Fruit fly (Drosophila melanogaster): ENCODE measurements around the gene CG18599.
A peak's percentile ranks its signal among the peaks of the same experiment; 100 is the strongest.

Gene CG18599

DNA sequence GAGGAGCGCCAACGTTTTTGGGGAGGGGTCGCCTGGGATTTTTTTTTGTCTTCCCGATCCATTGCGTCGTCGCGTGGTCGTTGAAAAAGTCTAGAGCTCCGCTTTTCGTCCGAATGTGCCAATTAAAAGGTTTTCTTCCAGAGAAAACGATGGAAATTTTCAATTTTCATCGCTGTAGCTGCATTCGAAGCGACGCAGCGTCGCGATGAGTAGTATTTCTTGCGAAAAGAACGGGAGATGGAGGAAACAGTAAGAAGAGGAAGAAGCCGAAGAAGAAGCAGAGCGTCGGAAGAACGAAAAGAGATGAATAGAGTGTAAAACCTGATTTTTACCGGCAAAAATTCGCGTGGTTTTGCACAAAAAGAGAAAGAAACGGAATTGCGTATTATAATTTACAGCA is 24.6 kb upstream of the CG18599 start (continued):
- TF ChIP-seq sob (GFP tag; IDR thresholded peaks at IDR 0.05) (peak; percentile 2; the same call in 1 of the 2 replicates), CG12219 (GFP tag; optimal IDR thresholded peaks at IDR 0.05) (no peak), Nf-YA (GFP tag; IDR thresholded peaks at IDR 0.05) (0 out of 2 replicates have a peak, but pooled peaks have one; percentile 4), trem (tag; optimal IDR thresholded peaks at IDR 0.05) (no peak), HLH4C (GFP tag; IDR thresholded peaks at IDR 0.05; ENCODE audit: partially characterized antibody) (0 out of 3 replicates have a peak, but pooled peaks have one; percentile 11), Hmx (GFP tag; optimal IDR thresholded peaks at IDR 0.05) (no peak), croc (GFP tag; conservative IDR thresholded peaks at IDR 0.05) (no peak), lilli (GFP tag; optimal IDR thresholded peaks at IDR 0.05) (no peak), tup (GFP tag; optimal IDR thresholded peaks at IDR 0.05) (no peak), prd (optimal IDR thresholded peaks at IDR 0.05) (no peak), prd (GFP tag; IDR thresholded peaks at IDR 0.05) (no peak), CG1529 (GFP tag; optimal IDR thresholded peaks at IDR 0.05) (peak; percentile 55), Lpt (GFP tag; optimal IDR thresholded peaks at IDR 0.05) (no peak), CG12071 (GFP tag; optimal IDR thresholded peaks at IDR 0.05) (no peak), nom (GFP tag; optimal IDR thresholded peaks at IDR 0.05) (peak; percentile 27), pros (GFP tag; optimal IDR thresholded peaks at IDR 0.05) (no peak), Asciz (GFP tag; optimal IDR thresholded peaks at IDR 0.05) (no peak), CG16815 (GFP tag; optimal IDR thresholded peaks at IDR 0.05) (no peak), CG9215 (GFP tag; IDR thresholded peaks at IDR 0.05) (no peak), CG8290 (GFP tag; optimal IDR thresholded peaks at IDR 0.05) (no peak), CG8290 (tag; optimal IDR thresholded peaks at IDR 0.05) (no peak), fd102C (GFP tag; optimal IDR thresholded peaks at IDR 0.05) (no peak), tin (GFP tag; optimal IDR thresholded peaks at IDR 0.05) (no peak), CG14441 (GFP tag; IDR thresholded peaks at IDR 0.05) (no peak), Trl (optimal IDR thresholded peaks at IDR 0.05) (peak in 1 of 2 experiments; percentile 27), Trl (GFP tag; optimal IDR thresholded peaks at IDR 0.05) (no peak), sim (GFP tag; IDR thresholded peaks at IDR 0.05) (no peak), CG4730 (GFP tag; IDR thresholded peaks at IDR 0.05) (no peak), ewg (GFP tag; optimal IDR thresholded peaks at IDR 0.05) (no peak), Neu2 (GFP tag; optimal IDR thresholded peaks at IDR 0.05; ENCODE audit: borderline replicate concordance) (no peak), CG10274 (GFP tag; optimal IDR thresholded peaks at IDR 0.05) (no peak), Ets65A (GFP tag) (no peak)

DNA sequence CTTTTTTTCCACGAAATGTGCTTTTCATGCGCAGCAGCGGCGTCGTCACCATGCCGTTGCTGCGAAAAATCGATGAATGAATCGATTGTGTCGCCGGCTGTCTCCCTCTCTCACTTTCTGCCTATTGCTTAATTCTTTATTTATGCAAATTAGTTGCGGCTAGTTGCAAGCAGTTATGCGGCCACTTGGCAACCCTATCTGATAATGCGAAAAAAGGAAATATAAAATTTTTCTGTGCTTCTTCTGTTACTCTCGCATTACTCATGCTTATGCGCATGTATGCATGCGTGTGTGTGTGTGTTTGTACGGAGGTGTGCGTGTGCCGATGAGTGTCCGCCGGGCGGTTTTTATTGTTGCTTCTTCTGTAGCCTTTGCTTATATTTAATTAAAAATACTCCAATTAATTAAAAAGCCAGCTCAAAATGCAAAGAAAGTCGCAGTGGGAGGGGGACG is 23.8 kb upstream of the CG18599 start:
- TF ChIP-seq rib (GFP tag; IDR thresholded peaks at IDR 0.05): peak; percentile 10; the same call in 1 of the 2 replicates
- peak; percentile 30 for TF ChIP-seq CG6254 (GFP tag; optimal IDR thresholded peaks at IDR 0.05)
- peak; percentile 40 for TF ChIP-seq CG12659 (GFP tag; optimal IDR thresholded peaks at IDR 0.05)
- peak; percentile 0 for TF ChIP-seq MTF-1 (GFP tag; optimal IDR thresholded peaks at IDR 0.05; ENCODE audit: borderline replicate concordance)
- no peak for TF ChIP-seq CG31365 (tag; optimal IDR thresholded peaks at IDR 0.05)
- no peak for TF ChIP-seq Dip2 (GFP tag; IDR thresholded peaks at IDR 0.05)
- no peak for TF ChIP-seq run (tag; optimal IDR thresholded peaks at IDR 0.05)
- TF ChIP-seq schlank (tag; optimal IDR thresholded peaks at IDR 0.05): peak; percentile 3
- TF ChIP-seq tup (GFP tag; optimal IDR thresholded peaks at IDR 0.05): peak; percentile 1
- TF ChIP-seq dysf (GFP tag; IDR thresholded peaks at IDR 0.05): no peak
- TF ChIP-seq Dek (tag; optimal IDR thresholded peaks at IDR 0.05): peak; percentile 11
- TF ChIP-seq Chrac-16 (GFP tag; optimal IDR thresholded peaks at IDR 0.05): peak; percentile 25
- no peak for TF ChIP-seq CG3065 (GFP tag; optimal IDR thresholded peaks at IDR 0.05)
- peak; percentile 6 for TF ChIP-seq nerfin-1 (tag; optimal IDR thresholded peaks at IDR 0.05)
- TF ChIP-seq CG6175 (GFP tag; IDR thresholded peaks at IDR 0.05): 0 out of 3 replicates have a peak, but pooled peaks have one; percentile 25
- TF ChIP-seq wdn (GFP tag; IDR thresholded peaks at IDR 0.05): 0 out of 2 replicates have a peak, but pooled peaks have one; percentile 10
- TF ChIP-seq vvl (GFP tag; IDR thresholded peaks at IDR 0.05): peak; percentile 71
- TF ChIP-seq Lim3 (GFP tag; IDR thresholded peaks at IDR 0.05): no peak
- TF ChIP-seq lmd (GFP tag; IDR thresholded peaks at IDR 0.05): 0 out of 2 replicates have a peak, but pooled peaks have one; percentile 8
- peak; percentile 59 for TF ChIP-seq lab (GFP tag; optimal IDR thresholded peaks at IDR 0.05)
- 0 out of 2 replicates have a peak, but pooled peaks have one; percentile 3 for TF ChIP-seq seq (GFP tag; IDR thresholded peaks at IDR 0.05)
- 0 out of 2 replicates have a peak, but pooled peaks have one; percentile 30 for TF ChIP-seq CG14441 (GFP tag; IDR thresholded peaks at IDR 0.05)
- peak; percentile 49; the same call in 1 of the 2 replicates for TF ChIP-seq crol (GFP tag; IDR thresholded peaks at IDR 0.05)

All from whole organism, embryonic.